Fruit fly (Drosophila melanogaster) whole organism, pupa: ENCODE measurements around the gene stol.
A peak's percentile ranks its signal among the peaks of the same experiment; 100 is the strongest.

Source experiments
- CG10348 ChIP-seq: fragments of 200-800 bp; sonication (Bioruptor generic); IDR thresholded peaks from 2 replicates; pipeline ENCODE4 v1.3.6; 2022; ENCODE audit warnings: missing biosample characterization, missing genetic modification characterization
- CG14655 ChIP-seq: fragments of 200-800 bp; sonication (Bioruptor generic); optimal IDR thresholded peaks from 3 replicates; lab custom pipeline; 2017; ENCODE audit warnings: mild to moderate bottlenecking, missing biosample characterization, missing genetic modification reagents, missing genetic modification characterization
- CG15710 ChIP-seq: fragments of 200-800 bp; sonication (Bioruptor generic); optimal IDR thresholded peaks from 2 replicates; lab custom pipeline; 2018; ENCODE audit warnings: missing biosample characterization, mild to moderate bottlenecking, missing genetic modification characterization, moderate library complexity
- CG17806 ChIP-seq: fragments of 200-800 bp; sonication (Bioruptor generic); optimal IDR thresholded peaks from 2 replicates; lab custom pipeline; 2018; ENCODE audit warnings: missing biosample characterization, mild to moderate bottlenecking, missing genetic modification characterization, moderate library complexity
- CG34367 ChIP-seq: fragments of 200-800 bp; sonication (Bioruptor generic); optimal IDR thresholded peaks from 2 replicates; lab custom pipeline; 2018; ENCODE audit warnings: missing biosample characterization, mild to moderate bottlenecking, missing genetic modification characterization
- CG4496 ChIP-seq: fragments of 200-800 bp; sonication (Bioruptor generic); IDR thresholded peaks from 3 replicates; pipeline ENCODE4 v1.3.6; 2022; ENCODE audit warnings: missing biosample characterization, missing genetic modification characterization
- CG8159 ChIP-seq: fragments of 200-800 bp; sonication (Bioruptor generic); optimal IDR thresholded peaks from 3 replicates; lab custom pipeline; 2018; ENCODE audit warnings: missing biosample characterization, mild to moderate bottlenecking, missing genetic modification characterization, moderate library complexity
- CG8301 ChIP-seq: fragments of 200-800 bp; sonication (Bioruptor generic); optimal IDR thresholded peaks from 2 replicates; lab custom pipeline; 2018; ENCODE audit warnings: missing biosample characterization, mild to moderate bottlenecking, missing genetic modification characterization
- CG9948 ChIP-seq: fragments of 200-800 bp; sonication (Bioruptor generic); optimal IDR thresholded peaks from 2 replicates; lab custom pipeline; 2018; ENCODE audit warnings: missing biosample characterization, mild to moderate bottlenecking, missing genetic modification characterization, moderate library complexity
- EcR ChIP-seq: fragments of 200-800 bp; sonication (Bioruptor generic); optimal IDR thresholded peaks from 3 replicates; lab custom pipeline; 2019; ENCODE audit warnings: missing biosample characterization, missing genetic modification characterization, mild to moderate bottlenecking, moderate library complexity, missing genetic modification reagents
- Ets98B ChIP-seq: fragments of 200-800 bp; sonication (Bioruptor generic); IDR thresholded peaks from 2 replicates; pipeline ENCODE4 v1.3.6; 2022; ENCODE audit warnings: missing biosample characterization, missing genetic modification characterization
- Pif1B ChIP-seq: fragments of 200-800 bp; sonication (Bioruptor generic); optimal IDR thresholded peaks from 3 replicates; lab custom pipeline; 2016; ENCODE audit warnings: missing biosample characterization, missing genetic modification characterization
- fd96Ca ChIP-seq: fragments of 200-800 bp; sonication (Bioruptor generic); IDR thresholded peaks from 3 replicates; pipeline ENCODE4 v1.3.6; 2022; ENCODE audit warnings: missing biosample characterization, missing genetic modification characterization
- gl ChIP-seq: fragments of 200-800 bp; sonication (Bioruptor generic); optimal IDR thresholded peaks from 2 replicates; lab custom pipeline; 2018; ENCODE audit warnings: missing biosample characterization, mild to moderate bottlenecking, missing genetic modification characterization

DNA sequence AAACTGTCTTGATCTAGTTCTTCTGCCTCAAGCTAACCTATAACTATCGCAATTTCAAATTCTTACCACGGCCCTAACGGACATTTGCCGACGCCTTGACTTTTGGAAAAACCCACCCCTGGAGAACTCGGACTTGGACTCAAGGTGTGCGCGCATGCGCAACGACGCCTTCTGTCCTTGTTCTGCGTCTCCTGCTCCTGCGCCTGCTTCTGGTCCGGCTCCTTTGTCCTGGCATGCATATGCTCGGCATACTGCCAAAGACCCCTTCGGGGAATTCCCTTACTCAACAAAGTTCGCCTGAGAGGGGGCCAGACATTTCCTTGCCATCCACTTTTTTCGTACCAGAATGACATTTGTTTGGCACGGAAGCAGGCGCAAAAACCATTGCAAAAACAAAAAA, 17.8 kb upstream of the stol start:
- TF ChIP-seq CG9948 (tag; lab: Kevin White, UChicago) (no peak), CG17806 (tag; lab: Kevin White, UChicago) (no peak), CG15710 (tag; lab: Kevin White, UChicago) (no peak), EcR (no peak), CG4496 (GFP tag; lab: Robert Waterston, UW) (no peak), gl (no peak), fd96Ca (GFP tag; lab: Robert Waterston, UW) (no peak), Ets98B (GFP tag; lab: Robert Waterston, UW) (no peak), CG10348 (0 out of 2 replicates have a peak, but pooled peaks have one; percentile 14), CG14655 (GFP tag; lab: Kevin White, UChicago) (no peak), CG34367 (no peak), Pif1B (no peak), CG8301 (tag; lab: Kevin White, UChicago) (no peak), CG8159 (tag; lab: Kevin White, UChicago) (no peak)
